Worm (Caenorhabditis elegans): ENCODE measurements around the gene T19H5.6.

T19H5.6 gene

DNA sequence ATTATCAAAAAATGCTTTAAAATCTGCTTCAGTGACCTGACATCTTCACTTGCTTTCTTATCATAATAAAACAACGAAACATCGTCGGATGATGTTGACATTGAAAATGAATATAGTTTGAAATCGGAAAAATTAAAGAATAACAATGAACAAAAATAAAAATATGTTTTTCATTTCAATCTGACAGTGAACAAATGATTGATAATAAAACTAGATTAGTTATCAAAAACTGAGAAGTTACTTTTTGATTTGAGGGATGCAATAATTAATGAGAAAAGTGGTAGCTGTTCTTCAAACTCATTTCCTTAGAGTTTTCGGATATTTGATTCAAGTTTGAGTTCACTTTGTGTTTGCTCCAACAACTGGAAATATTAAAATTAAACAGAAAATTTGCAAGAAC is 26.5 kb downstream of the T19H5.6 start, which contains the start of gene chil-15:
TSS of gene chil-15 (minus strand) at position 101 of the 400 bp plus-strand sequence.
- no peak for TF ChIP-seq nhr-179 (tag; optimal IDR thresholded peaks at IDR 0.05)
- no peak for TF ChIP-seq Y56A3A.18 (GFP tag; IDR thresholded peaks at IDR 0.05)

DNA sequence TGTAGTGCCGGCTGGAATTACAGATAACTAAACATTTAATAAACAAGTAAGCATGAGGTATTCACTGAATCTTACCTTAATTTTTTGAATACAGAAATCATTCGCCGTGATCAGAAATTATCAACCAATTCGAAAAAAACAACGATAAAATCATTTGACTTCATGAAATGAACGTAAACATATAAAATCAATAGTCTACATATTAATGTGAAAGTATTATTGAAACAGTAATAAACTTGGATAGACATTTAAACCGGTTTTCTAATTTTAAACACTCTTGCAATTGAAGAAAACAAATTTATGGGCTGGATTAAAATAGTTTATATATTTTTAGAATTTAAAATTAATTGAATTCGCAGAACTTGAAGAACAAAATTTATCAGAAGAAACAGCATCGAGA is 28.2 kb downstream of the T19H5.6 start, which contains the start of gene chil-16:
TSS of gene chil-16 (minus strand) at position 101 of the 400 bp plus-strand sequence.
- TF ChIP-seq ztf-25 (GFP tag; IDR thresholded peaks at IDR 0.05) (no peak), athp-1 (tag; optimal IDR thresholded peaks at IDR 0.05) (no peak), F52B5.7 (tag; optimal IDR thresholded peaks at IDR 0.05) (no peak), ztf-26 (tag; optimal IDR thresholded peaks at IDR 0.05) (no peak), Y95B8A.8 (GFP tag; IDR thresholded peaks at IDR 0.05) (no peak), sea-2 (GFP tag; IDR thresholded peaks at IDR 0.05) (no peak), snpc-4 (GFP tag; optimal IDR thresholded peaks at IDR 0.05) (no peak), snpc-4 (tag; optimal IDR thresholded peaks at IDR 0.05) (no peak), C17E4.6 (GFP tag; IDR thresholded peaks at IDR 0.05) (no peak), hmg-1.2 (GFP tag; IDR thresholded peaks at IDR 0.05) (no peak), let-526 (GFP tag; IDR thresholded peaks at IDR 0.05) (no peak), F39B2.1 (GFP tag; IDR thresholded peaks at IDR 0.05) (no peak), snpc-1.1 (tag; optimal IDR thresholded peaks at IDR 0.05; ENCODE audit: insufficient read depth) (no peak), bed-2 (GFP tag; IDR thresholded peaks at IDR 0.05) (no peak), cebp-2 (GFP tag; IDR thresholded peaks at IDR 0.05) (no peak), aptf-2 (GFP tag; conservative IDR thresholded peaks at IDR 0.05) (no peak), ztf-18 (tag; optimal IDR thresholded peaks at IDR 0.05) (no peak), dpff-1 (tag; optimal IDR thresholded peaks at IDR 0.05) (no peak)

DNA sequence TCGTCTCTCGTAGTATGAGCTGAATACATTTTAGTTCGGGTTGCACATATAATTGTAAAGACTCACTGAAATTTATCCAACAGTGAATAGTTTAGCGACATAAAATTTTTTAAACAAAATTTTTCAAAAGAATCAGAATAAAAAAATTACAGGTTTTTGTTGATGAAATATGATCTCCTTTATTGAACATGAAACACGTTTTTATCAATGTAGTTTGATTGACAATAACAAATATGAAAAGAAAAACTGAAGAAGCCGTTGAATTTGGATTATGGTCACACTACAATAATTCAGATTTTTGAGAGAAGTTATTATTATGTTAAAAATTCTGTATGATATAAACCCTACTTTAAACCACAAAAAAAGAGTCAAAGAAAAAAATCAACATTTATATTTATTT is 30.0 kb downstream of the T19H5.6 start, which contains the start of gene chil-17:
TSS of gene chil-17 (minus strand) at position 101 of the 400 bp plus-strand sequence.
- TF ChIP-seq ama-1 (optimal IDR thresholded peaks at IDR 0.05): no peak
- TF ChIP-seq ama-1 (GFP tag; optimal IDR thresholded peaks at IDR 0.05): no peak
- TF ChIP-seq ztf-22 (GFP tag; optimal IDR thresholded peaks at IDR 0.05): no peak
- no peak for TF ChIP-seq tbx-9 (tag; optimal IDR thresholded peaks at IDR 0.05; ENCODE audit: borderline replicate concordance)
- no peak for TF ChIP-seq nhr-27 (tag; optimal IDR thresholded peaks at IDR 0.05)

DNA sequence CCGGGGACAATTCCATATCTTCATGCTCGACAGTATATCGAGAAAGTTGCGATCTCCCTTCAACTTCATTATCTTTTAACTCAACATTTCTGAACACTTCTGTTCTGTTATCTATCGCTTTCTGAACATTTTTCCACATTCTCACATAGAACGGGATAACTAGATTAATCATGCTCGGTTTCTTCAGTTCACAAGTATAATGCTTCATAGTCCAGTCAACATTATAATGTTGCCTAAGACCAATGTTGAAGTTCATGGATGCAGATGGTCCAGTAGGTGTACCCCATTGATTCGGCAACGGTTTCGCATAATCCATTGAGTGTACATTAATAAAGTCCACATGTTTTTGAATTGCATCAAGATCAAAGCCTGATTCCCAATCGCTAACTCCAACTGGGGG is 31.2 kb downstream of the T19H5.6 start:
- TF ChIP-seq snpc-1.3 (tag; optimal IDR thresholded peaks at IDR 0.05; ENCODE audit: insufficient read depth) (no peak), efl-1 (GFP tag; optimal IDR thresholded peaks at IDR 0.05) (no peak), snpc-1.1 (tag; optimal IDR thresholded peaks at IDR 0.05; ENCODE audit: insufficient read depth) (no peak), gei-17 (GFP tag; optimal IDR thresholded peaks at IDR 0.05) (no peak), ztf-18 (tag; optimal IDR thresholded peaks at IDR 0.05) (no peak)

DNA sequence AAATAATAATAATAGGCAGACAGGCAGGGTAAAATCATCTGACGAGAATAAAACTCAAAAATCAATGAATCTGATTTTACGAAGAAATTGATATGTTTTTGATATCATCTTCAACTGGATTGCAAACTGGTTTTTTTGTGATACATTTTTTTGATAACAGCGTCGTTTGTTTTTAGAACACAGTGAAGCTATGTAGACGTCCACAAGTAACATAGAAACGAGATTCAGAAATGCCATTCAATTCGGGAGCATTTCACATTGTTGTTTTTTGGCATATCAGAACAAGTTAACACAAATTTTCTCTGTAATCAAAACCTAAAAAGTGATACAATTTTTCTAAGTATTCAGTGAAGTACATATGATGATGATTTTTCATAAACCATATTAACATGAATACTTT is 31.8 kb downstream of the T19H5.6 start, which contains the start of gene chil-13:
TSS of gene chil-13 (minus strand) at position 101 of the 400 bp plus-strand sequence.
- TF ChIP-seq F52B5.7 (tag; optimal IDR thresholded peaks at IDR 0.05) (no peak), lir-1 (GFP tag; conservative IDR thresholded peaks at IDR 0.05) (no peak), ceh-27 (GFP tag; optimal IDR thresholded peaks at IDR 0.05) (no peak), F57A8.1 (GFP tag; optimal IDR thresholded peaks at IDR 0.05) (no peak), D2030.7 (GFP tag; IDR thresholded peaks at IDR 0.05) (no peak), hlh-12 (tag; optimal IDR thresholded peaks at IDR 0.05) (no peak), let-607 (tag; optimal IDR thresholded peaks at IDR 0.05) (no peak), tbp1 (GFP tag; optimal IDR thresholded peaks at IDR 0.05) (no peak), ztf-22 (GFP tag; optimal IDR thresholded peaks at IDR 0.05) (no peak), mcd-1 (GFP tag; IDR thresholded peaks at IDR 0.05) (no peak), attf-3 (GFP tag; conservative IDR thresholded peaks at IDR 0.05) (no peak), rec-8 (tag; optimal IDR thresholded peaks at IDR 0.05) (no peak), F23B12.7 (tag; optimal IDR thresholded peaks at IDR 0.05; ENCODE audit: insufficient read depth) (no peak), attf-5 (GFP tag; optimal IDR thresholded peaks at IDR 0.05) (no peak), ztf-3 (GFP tag; optimal IDR thresholded peaks at IDR 0.05) (no peak)

All from whole organism, young adult.